In genomic region chrX:13374979-13375378, dm6 we compare ENCODE assay signal across 2 fruit fly cellular contexts.
TF ChIP-seq lines count a peak whose summit lies in the region.

No protein-coding gene starts in this region.

- no peak for TF ChIP-seq CTCF in whole organism, embryonic (GFP tag; optimal IDR thresholded peaks at IDR 0.05; lab: Kevin White, UChicago)

TF ChIP-seq in whole organism, adult, 20 proteins besides CTCF, POLR2A, EP300 and RAD21:
- TF ChIP-seq kay (GFP tag; lab: Kevin White, UChicago; ENCODE audit: borderline replicate concordance), result peak; percentile 65
- TF ChIP-seq Crg-1 (GFP tag; optimal IDR thresholded peaks at IDR 0.05; lab: Kevin White, UChicago), result no peak
- TF ChIP-seq CG12768 (GFP tag; optimal IDR thresholded peaks at IDR 0.05; lab: Kevin White, UChicago), result no peak
- TF ChIP-seq Mnt (GFP tag; optimal IDR thresholded peaks at IDR 0.05; lab: Kevin White, UChicago), result no peak
- TF ChIP-seq Hr96 (GFP tag; optimal IDR thresholded peaks at IDR 0.05; lab: Kevin White, UChicago), result no peak

TF ChIP-seq in whole organism, embryonic, 481 proteins besides CTCF, POLR2A, EP300 and RAD21:
- TF ChIP-seq CG12299 (tag; optimal IDR thresholded peaks at IDR 0.05; lab: Kevin White, UChicago) (no peak), eve (GFP tag; optimal IDR thresholded peaks at IDR 0.05; lab: Kevin White, UChicago) (peak in 1 of 2 experiments; percentile 69), Hmx (GFP tag; optimal IDR thresholded peaks at IDR 0.05; lab: Kevin White, UChicago) (no peak), CG11085 (GFP tag; IDR thresholded peaks at IDR 0.05; lab: Robert Waterston, UW) (no peak), bowl (GFP tag; IDR thresholded peaks at IDR 0.05; lab: Robert Waterston, UW) (no peak), CG11696 (GFP tag; IDR thresholded peaks at IDR 0.05; lab: Robert Waterston, UW) (no peak), CG13123 (GFP tag; optimal IDR thresholded peaks at IDR 0.05; lab: Kevin White, UChicago) (no peak), unc-4 (GFP tag; IDR thresholded peaks at IDR 0.05; lab: Robert Waterston, UW; ENCODE audit: partially characterized antibody) (no peak), CG2199 (GFP tag; IDR thresholded peaks at IDR 0.05; lab: Robert Waterston, UW) (no peak), CG8478 (optimal IDR thresholded peaks at IDR 0.05; lab: Kevin White, UChicago) (no peak), sd (tag; optimal IDR thresholded peaks at IDR 0.05; lab: Kevin White, UChicago) (peak; percentile 16), H15 (GFP tag; IDR thresholded peaks at IDR 0.05; lab: Robert Waterston, UW) (no peak), amos (GFP tag; IDR thresholded peaks at IDR 0.05; lab: Robert Waterston, UW; ENCODE audit: partially characterized antibody) (no peak), sima (GFP tag; optimal IDR thresholded peaks at IDR 0.05; lab: Kevin White, UChicago) (no peak), CG17802 (tag; optimal IDR thresholded peaks at IDR 0.05; lab: Kevin White, UChicago) (no peak), maf-S (GFP tag; optimal IDR thresholded peaks at IDR 0.05; lab: Kevin White, UChicago) (no peak), z (GFP tag; IDR thresholded peaks at IDR 0.05; lab: Robert Waterston, UW) (no peak), CG17361 (GFP tag; IDR thresholded peaks at IDR 0.05; lab: Robert Waterston, UW) (no peak), CG18011 (GFP tag; optimal IDR thresholded peaks at IDR 0.05; lab: Kevin White, UChicago) (no peak), exex (tag; optimal IDR thresholded peaks at IDR 0.05; lab: Kevin White, UChicago) (peak; percentile 4), CG7372 (GFP tag; IDR thresholded peaks at IDR 0.05; lab: Robert Waterston, UW) (no peak), CG10321 (GFP tag; IDR thresholded peaks at IDR 0.05; lab: Robert Waterston, UW) (no peak), abd-A (tag; optimal IDR thresholded peaks at IDR 0.05; lab: Kevin White, UChicago) (no peak), gfzf (GFP tag; optimal IDR thresholded peaks at IDR 0.05; lab: Kevin White, UChicago) (no peak), GATAe (GFP tag; conservative IDR thresholded peaks at IDR 0.05; lab: Robert Waterston, UW) (no peak), CG17359 (tag; optimal IDR thresholded peaks at IDR 0.05; lab: Kevin White, UChicago) (no peak), CG2678 (tag; optimal IDR thresholded peaks at IDR 0.05; lab: Kevin White, UChicago) (peak; percentile 14)

Comparison
In these comparisons a context has a peak if more than half of its experiments do, and no peak if none do; other contexts are left out.
1. Of the 1 proteins assayed by ChIP-seq in both whole organism, embryonic and whole organism, adult: peak only in whole organism, embryonic: none; only in whole organism, adult: kay; in both: none; in neither: 0.